Worm (Caenorhabditis elegans) whole organism, young adult: ENCODE results near the gene aptf-4.

Experiments
- C17E4.6 ChIP-seq: fragments of 200-800 bp; sonication (Bioruptor generic); IDR thresholded peaks from 2 replicates; pipeline ENCODE4 v1.3.6; 2022; ENCODE audit warnings: missing genetic modification reagents, missing genetic modification characterization, missing compliant biosample characterization
- D2030.7 ChIP-seq: fragments of 200-800 bp; sonication (Bioruptor generic); IDR thresholded peaks from 2 replicates; pipeline ENCODE4 v1.3.6; 2022; ENCODE audit warnings: missing genetic modification reagents, missing genetic modification characterization, missing compliant biosample characterization
- F10E7.11 ChIP-seq: sonication (generic microtip); optimal IDR thresholded peaks from 2 replicates; lab custom pipeline; 2017; ENCODE audit warnings: mild to moderate bottlenecking, missing genetic modification characterization, moderate library complexity, missing compliant biosample characterization
- F33H1.4 ChIP-seq: fragments of 200-800 bp; sonication (Bioruptor generic); IDR thresholded peaks from 2 replicates; pipeline ENCODE4 v1.3.6; 2022; ENCODE audit warnings: missing genetic modification reagents, missing genetic modification characterization, missing compliant biosample characterization
- F57C9.4 ChIP-seq: sonication (generic microtip); optimal IDR thresholded peaks from 2 replicates; lab custom pipeline; 2017; ENCODE audit warnings: mild to moderate bottlenecking, missing genetic modification characterization, missing compliant biosample characterization
- K11D2.4 ChIP-seq: fragments of 200-800 bp; sonication (Bioruptor generic); IDR thresholded peaks from 2 replicates; pipeline ENCODE4 v1.3.6; 2022; ENCODE audit warnings: missing genetic modification reagents, missing genetic modification characterization, missing compliant biosample characterization
- T26A5.8 ChIP-seq: sonication (generic microtip); optimal IDR thresholded peaks from 2 replicates; lab custom pipeline; 2016; ENCODE audit warnings: missing genetic modification characterization, missing compliant biosample characterization
- Y53F4B.3 ChIP-seq: fragments of 200-800 bp; sonication (Bioruptor generic); IDR thresholded peaks from 2 replicates; pipeline ENCODE4 v1.3.6; 2022; ENCODE audit warnings: missing genetic modification reagents, missing genetic modification characterization, missing compliant biosample characterization
- Y53G8AR.9 ChIP-seq: fragments of 200-800 bp; sonication (Bioruptor generic); conservative IDR thresholded peaks from 2 replicates; pipeline ENCODE4 v1.3.6; 2022; ENCODE audit warnings: missing genetic modification reagents, missing genetic modification characterization, missing compliant biosample characterization
- Y67H2A.10 ChIP-seq: fragments of 200-800 bp; sonication (Bioruptor generic); conservative IDR thresholded peaks from 2 replicates; pipeline ENCODE4 v1.3.6; 2022; ENCODE audit warnings: missing genetic modification reagents, missing genetic modification characterization, missing compliant biosample characterization
- Y79H2A.3 ChIP-seq: fragments of 200-800 bp; sonication (Bioruptor generic); conservative IDR thresholded peaks from 2 replicates; pipeline ENCODE4 v1.3.6; 2022; ENCODE audit warnings: missing genetic modification reagents, missing genetic modification characterization, missing compliant biosample characterization
- Y95B8A.8 ChIP-seq: fragments of 200-800 bp; sonication (Bioruptor generic); IDR thresholded peaks from 2 replicates; pipeline ENCODE4 v1.3.6; 2022; ENCODE audit warnings: missing genetic modification reagents, missing genetic modification characterization, missing compliant biosample characterization
- akir-1 ChIP-seq: fragments of 200-800 bp; sonication (Bioruptor generic); optimal IDR thresholded peaks from 2 replicates; lab custom pipeline; 2018; ENCODE audit warnings: mild to moderate bottlenecking, missing genetic modification characterization, moderate library complexity, missing compliant biosample characterization
- aptf-2 ChIP-seq: fragments of 200-800 bp; sonication (Bioruptor generic); conservative IDR thresholded peaks from 2 replicates; pipeline ENCODE4 v1.3.6; 2022; ENCODE audit warnings: missing genetic modification reagents, missing genetic modification characterization, missing compliant biosample characterization
- attf-6 ChIP-seq: fragments of 200-800 bp; sonication (Bioruptor generic); IDR thresholded peaks from 2 replicates; pipeline ENCODE4 v1.3.6; 2022; ENCODE audit warnings: missing genetic modification reagents, missing genetic modification characterization, missing compliant biosample characterization
- ceh-100 ChIP-seq: fragments of 200-800 bp; sonication (Bioruptor generic); IDR thresholded peaks from 2 replicates; pipeline ENCODE4 v1.3.6; 2022; ENCODE audit warnings: missing genetic modification reagents, missing genetic modification characterization, missing compliant biosample characterization
- ceh-58 ChIP-seq: fragments of 200-800 bp; sonication (Bioruptor generic); IDR thresholded peaks from 2 replicates; pipeline ENCODE4 v1.3.6; 2022; ENCODE audit warnings: missing genetic modification characterization, missing compliant biosample characterization
- die-1 ChIP-seq: sonication (generic microtip); optimal IDR thresholded peaks from 2 replicates; lab custom pipeline; 2016; ENCODE audit warnings: missing genotype, mild to moderate bottlenecking, missing genetic modification characterization, missing compliant biosample characterization
- dpff-1 ChIP-seq: sonication (generic microtip); optimal IDR thresholded peaks from 2 replicates; lab custom pipeline; 2017; ENCODE audit warnings: mild to moderate bottlenecking, missing genetic modification characterization, missing compliant biosample characterization
- dpl-1 ChIP-seq: fragments of 150-350 bp; optimal IDR thresholded peaks from 2 replicates; lab custom pipeline; 2014; ENCODE audit warnings: missing biosample characterization, missing genetic modification reagents, missing genetic modification characterization
- egrh-3 ChIP-seq: fragments of 200-800 bp; sonication (Bioruptor generic); IDR thresholded peaks from 2 replicates; pipeline ENCODE4 v1.3.6; 2022; ENCODE audit warnings: missing genetic modification reagents, missing genetic modification characterization, missing compliant biosample characterization
- him-1 ChIP-seq: sonication (generic microtip); optimal IDR thresholded peaks from 2 replicates; lab custom pipeline; 2016; ENCODE audit warnings: missing genotype, missing genetic modification reagents, missing genetic modification characterization, missing compliant biosample characterization
- hlh-26 ChIP-seq: fragments of 200-800 bp; sonication (Bioruptor generic); conservative IDR thresholded peaks from 2 replicates; pipeline ENCODE4 v1.3.6; 2022; ENCODE audit warnings: missing genetic modification reagents, missing genetic modification characterization, missing compliant biosample characterization
- hmg-1.2 ChIP-seq: fragments of 200-800 bp; sonication (Bioruptor generic); IDR thresholded peaks from 2 replicates; pipeline ENCODE4 v1.3.6; 2022; ENCODE audit warnings: missing genetic modification reagents, missing genetic modification characterization, missing compliant biosample characterization
- lag-1 ChIP-seq: fragments of 200-800 bp; sonication (Bioruptor generic); IDR thresholded peaks from 2 replicates; pipeline ENCODE4 v1.3.6; 2022; ENCODE audit warnings: missing genetic modification reagents, missing genetic modification characterization, missing compliant biosample characterization
- let-526 ChIP-seq: fragments of 200-800 bp; sonication (Bioruptor generic); IDR thresholded peaks from 2 replicates; pipeline ENCODE4 v1.3.6; 2022; ENCODE audit warnings: missing genetic modification reagents, missing genetic modification characterization, missing compliant biosample characterization
- let-607 ChIP-seq, 2 experiments: fragments of 200-800 bp in 1 of 2; sonication (Bioruptor generic) in 1 of 2; sonication (generic microtip) in 1 of 2; optimal IDR thresholded peaks; 2 replicates each; lab custom pipeline; 2016 to 2018; ENCODE audit warnings: mild to moderate bottlenecking in 2 of 2, missing compliant biosample characterization in 2 of 2, missing genetic modification characterization in 2 of 2, moderate library complexity in 2 of 2, missing genotype in 1 of 2
- lin-26 ChIP-seq: fragments of 200-800 bp; sonication (Bioruptor generic); IDR thresholded peaks from 2 replicates; pipeline ENCODE4 v1.3.6; 2022; ENCODE audit warnings: missing genetic modification reagents, missing genetic modification characterization, missing compliant biosample characterization
- lsl-1 ChIP-seq: fragments of 200-800 bp; sonication (Bioruptor generic); optimal IDR thresholded peaks from 2 replicates; lab custom pipeline; 2018; ENCODE audit warnings: mild to moderate bottlenecking, missing genetic modification characterization, moderate library complexity, missing compliant biosample characterization
- lsy-27 ChIP-seq: sonication (generic microtip); optimal IDR thresholded peaks from 2 replicates; lab custom pipeline; 2017; ENCODE audit warnings: missing genetic modification characterization, mild to moderate bottlenecking, missing compliant biosample characterization, antibody characterized with exemption, missing genotype, borderline replicate concordance; ENCODE audit not compliant: insufficient read depth
- madf-3 ChIP-seq: fragments of 200-800 bp; sonication (Bioruptor generic); IDR thresholded peaks from 2 replicates; pipeline ENCODE4 v1.3.6; 2022; ENCODE audit warnings: missing genetic modification reagents, missing genetic modification characterization, missing compliant biosample characterization
- madf-6 ChIP-seq: fragments of 200-800 bp; sonication (Bioruptor generic); IDR thresholded peaks from 2 replicates; pipeline ENCODE4 v1.3.6; 2022; ENCODE audit warnings: missing genetic modification reagents, missing genetic modification characterization, missing compliant biosample characterization
- madf-8 ChIP-seq: fragments of 200-800 bp; sonication (Bioruptor generic); conservative IDR thresholded peaks from 2 replicates; pipeline ENCODE4 v1.3.6; 2022; ENCODE audit warnings: missing genetic modification reagents, missing genetic modification characterization, missing compliant biosample characterization
- mel-28 ChIP-seq: sonication (generic microtip); optimal IDR thresholded peaks from 2 replicates; lab custom pipeline; 2016; ENCODE audit warnings: borderline replicate concordance, mild to moderate bottlenecking, missing genetic modification characterization, missing compliant biosample characterization
- mes-4 ChIP-seq: sonication (generic microtip); optimal IDR thresholded peaks from 2 replicates; lab custom pipeline; 2016; ENCODE audit warnings: missing genotype, missing genetic modification characterization, missing compliant biosample characterization
- nfya-1 ChIP-seq: sonication (generic microtip); optimal IDR thresholded peaks from 2 replicates; lab custom pipeline; 2017; ENCODE audit warnings: antibody characterized with exemption, missing compliant biosample characterization, missing genetic modification characterization, borderline replicate concordance; ENCODE audit not compliant: insufficient read depth
- nhr-179 ChIP-seq: sonication (generic microtip); optimal IDR thresholded peaks from 2 replicates; lab custom pipeline; 2016; ENCODE audit warnings: mild to moderate bottlenecking, missing genetic modification characterization, missing compliant biosample characterization
- nhr-27 ChIP-seq: fragments of 200-800 bp; sonication (Bioruptor generic); optimal IDR thresholded peaks from 2 replicates; lab custom pipeline; 2018; ENCODE audit warnings: mild to moderate bottlenecking, missing genetic modification characterization, moderate library complexity, missing compliant biosample characterization
- rpc-1 ChIP-seq, 2 experiments: fragments of 150-350 bp in 1 of 2; sonication (generic microtip) in 1 of 2; optimal IDR thresholded peaks; 2 replicates each; lab custom pipeline; 2014 to 2018; ENCODE audit warnings: missing biosample characterization in 1 of 2, missing genetic modification characterization in 1 of 2, missing genetic modification reagents in 1 of 2, missing genotype in 1 of 2
- sdz-38 ChIP-seq: sonication (generic microtip); optimal IDR thresholded peaks from 2 replicates; lab custom pipeline; 2016; ENCODE audit warnings: missing genotype, missing genetic modification characterization, missing compliant biosample characterization
- sea-2 ChIP-seq: fragments of 200-800 bp; sonication (Bioruptor generic); IDR thresholded peaks from 2 replicates; pipeline ENCODE4 v1.3.6; 2022; ENCODE audit warnings: missing genetic modification characterization, missing compliant biosample characterization
- snpc-1.3 ChIP-seq: sonication (generic microtip); optimal IDR thresholded peaks from 2 replicates; lab custom pipeline; 2017; ENCODE audit warnings: missing genetic modification characterization, mild to moderate bottlenecking, missing compliant biosample characterization, antibody characterized with exemption, moderate library complexity, missing genotype, missing genetic modification reagents; ENCODE audit not compliant: insufficient read depth
- snpc-3.4 ChIP-seq: sonication (generic microtip); optimal IDR thresholded peaks from 2 replicates; lab custom pipeline; 2017; ENCODE audit warnings: missing genetic modification characterization, mild to moderate bottlenecking, missing compliant biosample characterization, antibody characterized with exemption, moderate library complexity, missing genotype, missing genetic modification reagents
- tbp1 ChIP-seq: fragments of 200-800 bp; sonication (Bioruptor generic); optimal IDR thresholded peaks from 2 replicates; lab custom pipeline; 2018; ENCODE audit warnings: mild to moderate bottlenecking, missing genetic modification characterization, missing compliant biosample characterization
- tbx-9 ChIP-seq: sonication (generic microtip); optimal IDR thresholded peaks from 2 replicates; lab custom pipeline; 2016; ENCODE audit warnings: borderline replicate concordance, missing genetic modification characterization, inconsistent platforms, missing compliant biosample characterization
- unc-130 ChIP-seq: sonication (generic microtip); optimal IDR thresholded peaks from 2 replicates; lab custom pipeline; 2016; ENCODE audit warnings: missing genetic modification reagents, missing genetic modification characterization, missing compliant biosample characterization
- ztf-25 ChIP-seq: fragments of 200-800 bp; sonication (Bioruptor generic); IDR thresholded peaks from 2 replicates; pipeline ENCODE4 v1.3.6; 2022; ENCODE audit warnings: missing genetic modification reagents, missing genetic modification characterization, missing compliant biosample characterization

aptf-4 gene

DNA sequence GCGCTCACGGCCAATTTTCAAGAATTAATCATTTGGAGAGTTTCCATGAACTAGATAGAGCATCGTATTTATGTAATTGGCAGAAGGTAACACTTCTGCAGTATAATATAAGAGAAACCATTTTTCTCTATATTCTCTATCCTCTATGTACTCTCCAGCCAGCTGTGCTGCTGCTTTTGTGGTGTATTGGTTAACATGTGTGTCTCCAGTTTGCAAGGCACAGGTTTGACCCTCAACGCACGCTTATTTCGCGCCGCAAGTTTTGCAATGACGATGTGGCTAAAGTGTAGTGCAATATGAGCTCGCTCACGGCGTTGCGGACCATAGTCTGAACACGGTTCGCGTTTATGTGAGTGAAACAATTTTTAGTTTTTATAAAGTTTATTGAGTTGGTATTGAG is 43.8 kb upstream of the aptf-4 start (continued):
- TF ChIP-seq lsl-1 (GFP tag; lab: Kevin White, UChicago) (no peak), Y95B8A.8 (GFP tag; lab: Robert Waterston, UW) (no peak), snpc-1.3 (no peak), sea-2 (no peak), dpl-1 (GFP tag; lab: Kevin White, UChicago) (peak; percentile 29), ztf-25 (peak; percentile 71; the same call in 1 of the 2 replicates), ceh-100 (GFP tag; lab: Robert Waterston, UW) (peak; percentile 49; the same call in 1 of the 2 replicates), F33H1.4 (peak; percentile 36; the same call in 1 of the 2 replicates), nhr-27 (tag; lab: Kevin White, UChicago) (peak; percentile 75), unc-130 (no peak), tbp1 (GFP tag; lab: Kevin White, UChicago) (peak; percentile 96), Y67H2A.10 (GFP tag; lab: Robert Waterston, UW) (no peak), rpc-1 (optimal IDR thresholded peaks at IDR 0.05; lab: Kevin White, UChicago) (peak; percentile 87), rpc-1 (tag; optimal IDR thresholded peaks at IDR 0.05; lab: Kevin White, UChicago) (peak; percentile 91), Y53G8AR.9 (GFP tag; lab: Robert Waterston, UW) (peak; percentile 90), madf-8 (no peak), Y53F4B.3 (GFP tag; lab: Robert Waterston, UW) (no peak), madf-3 (GFP tag; lab: Robert Waterston, UW) (no peak; the same call in 1 of the 2 replicates), mel-28 (tag; lab: Kevin White, UChicago) (peak; percentile 23), sdz-38 (tag; lab: Kevin White, UChicago) (no peak), madf-6 (GFP tag; lab: Robert Waterston, UW) (no peak), F57C9.4 (tag; lab: Kevin White, UChicago) (peak; percentile 69), K11D2.4 (GFP tag; lab: Robert Waterston, UW) (no peak; the same call in 1 of the 2 replicates), hlh-26 (GFP tag; lab: Robert Waterston, UW) (no peak), nfya-1 (tag; lab: Kevin White, UChicago) (no peak), D2030.7 (peak; percentile 42; the same call in 1 of the 2 replicates), let-526 (GFP tag; lab: Robert Waterston, UW) (no peak), him-1 (peak; percentile 82), ceh-58 (GFP tag; lab: Robert Waterston, UW) (peak; percentile 94; the same call in 1 of the 2 replicates), hmg-1.2 (peak; percentile 76; the same call in 1 of the 2 replicates), snpc-3.4 (tag; lab: Kevin White, UChicago) (peak; percentile 87), mes-4 (tag; lab: Kevin White, UChicago) (peak; percentile 89), tbx-9 (tag; lab: Kevin White, UChicago) (peak; percentile 21), egrh-3 (GFP tag; lab: Robert Waterston, UW) (peak; percentile 55; the same call in 1 of the 2 replicates), lsy-27 (tag; lab: Kevin White, UChicago) (peak; percentile 23), let-607 (tag; optimal IDR thresholded peaks at IDR 0.05; lab: Kevin White, UChicago) (peak; percentile 62 to 70), lag-1 (peak; percentile 85; the same call in 1 of the 2 replicates), akir-1 (GFP tag; lab: Kevin White, UChicago) (no peak), die-1 (tag; lab: Kevin White, UChicago) (peak; percentile 96), C17E4.6 (GFP tag; lab: Robert Waterston, UW) (no peak), T26A5.8 (tag; lab: Kevin White, UChicago) (peak; percentile 88), nhr-179 (tag; lab: Kevin White, UChicago) (peak; percentile 77), aptf-2 (GFP tag; lab: Robert Waterston, UW) (no peak), attf-6 (GFP tag; lab: Robert Waterston, UW) (no peak), Y79H2A.3 (0 out of 2 replicates have a peak, but pooled peaks have one; percentile 14), dpff-1 (tag; lab: Kevin White, UChicago) (no peak), F10E7.11 (tag; lab: Kevin White, UChicago) (peak; percentile 71), lin-26 (GFP tag; lab: Robert Waterston, UW) (no peak)
